Worm (Caenorhabditis elegans) whole organism, L1 larva: ENCODE measurements around the gene ZK1098.3.

ENCODE experiments used
- C04F5.9 ChIP-seq: sonication (generic microtip); optimal IDR thresholded peaks from 2 replicates; lab custom pipeline; 2016; ENCODE audit warnings: missing genetic modification characterization, missing compliant biosample characterization
- C16A3.4 ChIP-seq: fragments of 150-350 bp; optimal IDR thresholded peaks from 2 replicates; lab custom pipeline; 2014; ENCODE audit warnings: missing biosample characterization, missing genetic modification characterization
- aly-2 ChIP-seq: fragments of 150-350 bp; optimal IDR thresholded peaks from 2 replicates; lab custom pipeline; 2014; ENCODE audit warnings: missing biosample characterization, missing genetic modification characterization
- ama-1 ChIP-seq: fragments of 150-350 bp; optimal IDR thresholded peaks from 2 replicates; lab custom pipeline; 2014
- blmp-1 ChIP-seq: fragments of 150-350 bp; optimal IDR thresholded peaks from 2 replicates; lab custom pipeline; 2014; ENCODE audit warnings: missing biosample characterization, missing genetic modification characterization
- ceh-63 ChIP-seq: fragments of 200-800 bp; sonication (Bioruptor generic); optimal IDR thresholded peaks from 2 replicates; lab custom pipeline; 2018; ENCODE audit warnings: mild to moderate bottlenecking, missing genetic modification characterization, missing compliant biosample characterization
- ceh-82 ChIP-seq, 3 experiments: fragments of 150-350 bp in 1 of 3; sonication (generic microtip) in 2 of 3; optimal IDR thresholded peaks; 2 replicates each; lab custom pipeline; 2014 to 2017; ENCODE audit warnings: missing biosample characterization in 3 of 3, missing genetic modification characterization in 3 of 3
- dpl-1 ChIP-seq, 3 experiments: fragments of 150-350 bp in 2 of 3; sonication (generic microtip) in 1 of 3; optimal IDR thresholded peaks; 2 replicates each; lab custom pipeline; 2014 to 2017; ENCODE audit warnings: missing biosample characterization in 3 of 3, missing genetic modification characterization in 3 of 3, missing genetic modification reagents in 3 of 3
- efl-1 ChIP-seq, 4 experiments: fragments of 150-350 bp; optimal IDR thresholded peaks in 3 of 4; peaks in 1 of 4; 1 replicate in 1 of 4; 2 replicates in 3 of 4; lab custom pipeline; 2014; ENCODE audit warnings: missing biosample characterization in 2 of 4, missing genetic modification characterization in 2 of 4, missing genetic modification reagents in 2 of 4
- fkh-10 ChIP-seq: sonication (generic microtip); optimal IDR thresholded peaks from 2 replicates; lab custom pipeline; 2017; ENCODE audit warnings: missing biosample characterization, missing genetic modification reagents, missing genetic modification characterization
- fkh-4 ChIP-seq: sonication (generic microtip); optimal IDR thresholded peaks from 2 replicates; lab custom pipeline; 2016; ENCODE audit warnings: missing compliant biosample characterization, missing genetic modification characterization, borderline replicate concordance
- fkh-8 ChIP-seq: sonication (generic microtip); optimal IDR thresholded peaks from 2 replicates; lab custom pipeline; 2016; ENCODE audit warnings: mild to moderate bottlenecking, missing genetic modification characterization, missing compliant biosample characterization
- hlh-17 ChIP-seq: fragments of 200-800 bp; sonication (Bioruptor generic); optimal IDR thresholded peaks from 2 replicates; lab custom pipeline; 2018; ENCODE audit warnings: missing genetic modification characterization, mild to moderate bottlenecking, missing compliant biosample characterization, moderate library complexity, borderline replicate concordance
- jun-1 ChIP-seq: fragments of 150-350 bp; optimal IDR thresholded peaks from 2 replicates; lab custom pipeline; 2014; ENCODE audit warnings: missing biosample characterization, missing genetic modification reagents, missing genetic modification characterization
- lin-13 ChIP-seq: fragments of 150-350 bp; optimal IDR thresholded peaks from 2 replicates; lab custom pipeline; 2014; ENCODE audit warnings: missing biosample characterization, missing genetic modification reagents, missing genetic modification characterization
- lin-14 ChIP-seq: fragments of 200-800 bp; sonication (Bioruptor generic); optimal IDR thresholded peaks from 2 replicates; lab custom pipeline; 2018; ENCODE audit warnings: mild to moderate bottlenecking, missing genetic modification characterization, moderate library complexity, missing compliant biosample characterization
- lin-15B ChIP-seq: fragments of 150-350 bp; sonication (generic microtip); optimal IDR thresholded peaks from 3 replicates; lab custom pipeline; 2014; ENCODE audit warnings: missing biosample characterization, missing genetic modification characterization
- lin-35 ChIP-seq, 2 experiments: fragments of 150-350 bp; optimal IDR thresholded peaks; 2 replicates each; lab custom pipeline; 2014; ENCODE audit warnings: missing biosample characterization in 2 of 2, missing genetic modification characterization in 2 of 2, missing genetic modification reagents in 2 of 2
- lir-3 ChIP-seq: sonication (generic microtip); optimal IDR thresholded peaks from 2 replicates; lab custom pipeline; 2016; ENCODE audit warnings: mild to moderate bottlenecking, missing genetic modification characterization, moderate library complexity, missing compliant biosample characterization; ENCODE audit not compliant: poor library complexity
- lsy-2 ChIP-seq, 2 experiments: fragments of 150-350 bp; optimal IDR thresholded peaks; 2 replicates each; lab custom pipeline; 2014; ENCODE audit warnings: missing biosample characterization in 2 of 2, missing genetic modification characterization in 2 of 2
- mab-9 ChIP-seq: fragments of 200-800 bp; sonication (Bioruptor generic); IDR thresholded peaks from 2 replicates; pipeline ENCODE4 v1.3.6; 2022; ENCODE audit warnings: missing genetic modification reagents, missing genetic modification characterization, missing compliant biosample characterization
- mep-1 ChIP-seq: fragments of 150-350 bp; optimal IDR thresholded peaks from 2 replicates; lab custom pipeline; 2014; ENCODE audit warnings: missing biosample characterization, missing genetic modification characterization
- nhr-11 ChIP-seq: fragments of 150-350 bp; optimal IDR thresholded peaks from 2 replicates; lab custom pipeline; 2014; ENCODE audit warnings: missing biosample characterization, missing genetic modification characterization
- nhr-19 ChIP-seq: fragments of 200-800 bp; sonication (Bioruptor generic); conservative IDR thresholded peaks from 2 replicates; pipeline ENCODE4 v1.3.6; 2022; ENCODE audit warnings: missing genetic modification characterization, missing compliant biosample characterization
- nhr-20 ChIP-seq: sonication (generic microtip); optimal IDR thresholded peaks from 2 replicates; lab custom pipeline; 2016; ENCODE audit warnings: mild to moderate bottlenecking, missing genetic modification characterization, missing compliant biosample characterization
- nhr-237 ChIP-seq: fragments of 150-350 bp; optimal IDR thresholded peaks from 2 replicates; lab custom pipeline; 2014; ENCODE audit warnings: missing biosample characterization, missing genetic modification characterization
- nhr-71 ChIP-seq: sonication (generic microtip); optimal IDR thresholded peaks from 2 replicates; lab custom pipeline; 2016; ENCODE audit warnings: mild to moderate bottlenecking, missing genetic modification characterization, moderate library complexity, missing compliant biosample characterization
- nhr-90 ChIP-seq: sonication (generic microtip); optimal IDR thresholded peaks from 2 replicates; lab custom pipeline; 2016; ENCODE audit warnings: mild to moderate bottlenecking, missing genetic modification characterization, missing compliant biosample characterization; ENCODE audit not compliant: poor library complexity
- pag-3 ChIP-seq: sonication (generic microtip); optimal IDR thresholded peaks from 2 replicates; lab custom pipeline; 2017; ENCODE audit warnings: missing genetic modification characterization, mild to moderate bottlenecking, missing compliant biosample characterization, antibody characterized with exemption, borderline replicate concordance; ENCODE audit not compliant: insufficient read depth
- rnt-1 ChIP-seq: sonication (generic microtip); optimal IDR thresholded peaks from 2 replicates; lab custom pipeline; 2016; ENCODE audit warnings: mild to moderate bottlenecking, missing genetic modification characterization, moderate library complexity, missing compliant biosample characterization
- skn-1 ChIP-seq: fragments of 150-350 bp; optimal IDR thresholded peaks from 2 replicates; lab custom pipeline; 2014; ENCODE audit warnings: missing biosample characterization, missing genetic modification characterization
- snu-23 ChIP-seq: sonication (generic microtip); optimal IDR thresholded peaks from 2 replicates; lab custom pipeline; 2016; ENCODE audit warnings: missing genetic modification characterization, missing compliant biosample characterization
- sox-4 ChIP-seq: sonication (generic microtip); optimal IDR thresholded peaks from 2 replicates; lab custom pipeline; 2016; ENCODE audit warnings: missing genetic modification characterization, missing compliant biosample characterization
- unc-130 ChIP-seq: fragments of 150-350 bp; optimal IDR thresholded peaks from 2 replicates; lab custom pipeline; 2017; ENCODE audit warnings: missing biosample characterization, missing genetic modification characterization, inconsistent platforms
- unc-30 ChIP-seq: sonication (generic microtip); optimal IDR thresholded peaks from 2 replicates; lab custom pipeline; 2017; ENCODE audit warnings: missing biosample characterization, missing genetic modification characterization
- unc-62 ChIP-seq: fragments of 150-350 bp; optimal IDR thresholded peaks from 2 replicates; lab custom pipeline; 2014; ENCODE audit warnings: missing biosample characterization, missing genetic modification reagents, missing genetic modification characterization
- unc-86 ChIP-seq: sonication (generic microtip); optimal IDR thresholded peaks from 2 replicates; lab custom pipeline; 2016; ENCODE audit warnings: missing genetic modification characterization, missing compliant biosample characterization
- ztf-4 ChIP-seq: fragments of 150-350 bp; optimal IDR thresholded peaks from 2 replicates; lab custom pipeline; 2014; ENCODE audit warnings: missing biosample characterization, missing genetic modification characterization

ZK1098.3 gene

DNA sequence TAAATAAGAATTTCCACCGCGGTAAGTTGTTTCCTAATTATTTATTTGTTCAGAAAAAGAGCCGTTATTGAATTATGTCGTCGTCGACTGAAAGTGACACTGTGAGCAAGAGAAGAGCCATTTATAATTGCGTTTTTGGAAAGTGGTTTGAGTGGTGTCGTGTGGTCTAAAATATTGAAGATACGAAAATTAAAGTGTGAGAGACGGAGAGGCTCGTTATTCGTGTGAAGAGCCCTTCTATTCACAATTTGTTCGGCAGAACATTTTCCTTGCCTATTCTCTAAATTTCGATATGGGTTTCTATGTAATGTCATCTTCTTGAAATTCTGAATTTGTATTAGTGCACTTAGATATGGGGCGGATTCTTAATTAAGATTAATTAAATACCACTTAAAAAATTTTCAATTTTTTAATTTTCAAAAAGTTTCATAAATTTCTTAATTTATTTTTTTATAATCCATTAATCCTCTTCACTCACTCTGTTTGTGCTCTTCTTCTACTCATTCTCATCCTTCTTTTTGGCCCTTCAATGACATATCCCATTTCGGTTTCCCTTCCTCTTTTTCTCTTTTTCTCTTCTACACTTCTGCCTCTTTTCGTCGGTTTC, 28.6 kb downstream of the ZK1098.3 start:
- TF ChIP-seq ztf-4 (tag; lab: Kevin White, UChicago) (peak; percentile 51), unc-86 (tag; lab: Kevin White, UChicago) (no peak), lin-14 (GFP tag; lab: Kevin White, UChicago) (peak; percentile 25), aly-2 (tag; lab: Kevin White, UChicago) (peak; percentile 57), lin-13 (GFP tag; lab: Kevin White, UChicago) (peak; percentile 17), nhr-237 (no peak), nhr-90 (tag; lab: Kevin White, UChicago) (no peak), ceh-63 (no peak), rnt-1 (peak; percentile 7), efl-1 (optimal IDR thresholded peaks at IDR 0.05; lab: Kevin White, UChicago) (peak; percentile 2 to 9), efl-1 (GFP tag; optimal IDR thresholded peaks at IDR 0.05 in 1 of 2; lab: Kevin White, UChicago) (peak in 1 of 2 experiments; percentile 91), nhr-20 (peak; percentile 14), nhr-11 (no peak), fkh-8 (tag; lab: Kevin White, UChicago) (no peak), fkh-10 (GFP tag; lab: Kevin White, UChicago) (peak; percentile 36), sox-4 (tag; lab: Kevin White, UChicago) (no peak), nhr-71 (tag; lab: Kevin White, UChicago) (peak; percentile 55), lin-35 (GFP tag; optimal IDR thresholded peaks at IDR 0.05; lab: Kevin White, UChicago) (peak in 1 of 2 experiments; percentile 27), unc-62 (no peak), unc-30 (tag; lab: Kevin White, UChicago) (no peak), lsy-2 (tag; optimal IDR thresholded peaks at IDR 0.05; lab: Kevin White, UChicago) (peak; percentile 2 to 43), snu-23 (peak; percentile 51), fkh-4 (tag; lab: Kevin White, UChicago) (no peak), mab-9 (GFP tag; lab: Robert Waterston, UW) (no peak), ama-1 (lab: Kevin White, UChicago) (peak; percentile 56)

DNA sequence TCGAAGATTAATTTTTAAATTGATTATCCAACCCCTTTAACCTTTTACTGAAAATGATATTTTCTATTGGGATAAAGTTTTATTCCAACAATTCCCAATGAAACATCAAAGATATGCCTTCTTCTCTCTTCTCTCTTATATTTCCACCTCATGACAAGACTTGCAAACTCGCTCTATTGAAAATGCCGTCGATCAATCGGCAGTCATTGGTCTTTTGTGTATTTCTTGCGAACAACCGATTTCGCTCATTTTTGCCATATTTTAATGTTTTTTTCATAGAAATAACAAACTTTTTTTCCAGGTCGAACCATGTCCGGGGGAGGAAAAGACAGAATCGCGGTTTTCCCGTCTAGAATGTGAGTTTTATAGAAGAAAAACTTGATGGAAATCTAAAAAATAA, 30.7 kb downstream of the ZK1098.3 start, which contains the start of gene vha-14:
Gene vha-14 (plus strand): TSS at position 302 of the 400 bp plus-strand sequence.
- TF ChIP-seq pag-3 (tag; lab: Kevin White, UChicago) = peak; percentile 27
- peak in 1 of 3 experiments; percentile 65 for TF ChIP-seq ceh-82 (tag; optimal IDR thresholded peaks at IDR 0.05; lab: Kevin White, UChicago)
- peak; percentile 74 for TF ChIP-seq mep-1
- peak; percentile 39 to 77 for TF ChIP-seq lin-35 (GFP tag; optimal IDR thresholded peaks at IDR 0.05; lab: Kevin White, UChicago)
- TF ChIP-seq C04F5.9 (tag; lab: Kevin White, UChicago) = no peak
- peak; percentile 45 to 57 for TF ChIP-seq efl-1 (optimal IDR thresholded peaks at IDR 0.05; lab: Kevin White, UChicago)
- peak; percentile 52 to 79 for TF ChIP-seq efl-1 (GFP tag; optimal IDR thresholded peaks at IDR 0.05 in 1 of 2; lab: Kevin White, UChicago)
- peak; percentile 63 for TF ChIP-seq snu-23
- TF ChIP-seq nhr-71 (tag; lab: Kevin White, UChicago) = peak; percentile 16
- TF ChIP-seq lin-14 (GFP tag; lab: Kevin White, UChicago) = peak; percentile 71
- TF ChIP-seq nhr-19 (GFP tag; lab: Robert Waterston, UW) = no peak
- peak; percentile 64 for TF ChIP-seq C16A3.4
- TF ChIP-seq lin-15B (tag; lab: Kevin White, UChicago) = peak; percentile 49
- peak; percentile 1 to 69 (median 31) for TF ChIP-seq dpl-1 (GFP tag; optimal IDR thresholded peaks at IDR 0.05; lab: Kevin White, UChicago)
- no peak for TF ChIP-seq jun-1 (tag; lab: Kevin White, UChicago)
- no peak for TF ChIP-seq rnt-1
- peak; percentile 42 for TF ChIP-seq unc-130
- peak; percentile 58 for TF ChIP-seq blmp-1 (tag; lab: Kevin White, UChicago)
- peak in 1 of 2 experiments; percentile 77 for TF ChIP-seq lsy-2 (tag; optimal IDR thresholded peaks at IDR 0.05; lab: Kevin White, UChicago)
- TF ChIP-seq hlh-17 (GFP tag; lab: Kevin White, UChicago) = no peak
- peak; percentile 26 for TF ChIP-seq nhr-20
- TF ChIP-seq skn-1 = peak; percentile 32
- peak; percentile 6 for TF ChIP-seq lir-3
